Fruit fly (Drosophila melanogaster): ENCODE results near the gene CG9917.

CG9917 gene

DNA sequence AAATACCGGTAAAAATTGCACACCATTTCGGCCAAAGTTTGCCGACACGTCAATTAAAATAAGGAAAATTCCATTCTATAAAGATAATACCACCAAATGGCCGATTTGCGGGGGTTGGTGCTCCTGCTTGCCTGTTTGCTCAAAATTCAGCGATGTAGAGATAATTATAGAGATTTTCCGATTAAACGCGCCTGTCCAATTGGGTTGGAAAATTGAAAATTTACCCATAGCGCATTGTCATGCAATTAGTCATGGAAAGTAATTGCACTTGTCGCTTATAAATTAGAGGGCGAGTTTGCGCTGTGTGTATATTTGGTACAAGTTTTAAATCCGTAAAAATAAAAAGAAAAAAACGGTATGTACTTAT, 3.5 kb downstream of the CG9917 start:
- TF ChIP-seq CG13296 (GFP tag; optimal IDR thresholded peaks at IDR 0.05) (no peak), insv (GFP tag; optimal IDR thresholded peaks at IDR 0.05) (peak in 1 of 2 experiments; percentile 73), CG6683 (GFP tag; optimal IDR thresholded peaks at IDR 0.05) (no peak), Hand (GFP tag; optimal IDR thresholded peaks at IDR 0.05) (no peak), dati (GFP tag; IDR thresholded peaks at IDR 0.05) (no peak), Hmx (GFP tag; optimal IDR thresholded peaks at IDR 0.05) (no peak), Sox100B (GFP tag; optimal IDR thresholded peaks at IDR 0.05) (no peak), CTCF (GFP tag; optimal IDR thresholded peaks at IDR 0.05) (no peak), nmo (GFP tag; optimal IDR thresholded peaks at IDR 0.05) (peak; percentile 7), Dip3 (GFP tag; optimal IDR thresholded peaks at IDR 0.05) (no peak), pita (GFP tag; optimal IDR thresholded peaks at IDR 0.05) (no peak), aop (GFP tag; IDR thresholded peaks at IDR 0.05) (no peak), CG15479 (GFP tag; optimal IDR thresholded peaks at IDR 0.05) (peak; percentile 30), Elba2 (GFP tag; optimal IDR thresholded peaks at IDR 0.05) (peak; percentile 55), maf-S (GFP tag; optimal IDR thresholded peaks at IDR 0.05) (no peak), grn (GFP tag; optimal IDR thresholded peaks at IDR 0.05) (peak; percentile 64), CG2889 (GFP tag; IDR thresholded peaks at IDR 0.05) (no peak), nerfin-1 (tag; optimal IDR thresholded peaks at IDR 0.05) (peak; percentile 56), CG5245 (GFP tag; optimal IDR thresholded peaks at IDR 0.05) (no peak), CG13424 (tag; optimal IDR thresholded peaks at IDR 0.05) (no peak)

DNA sequence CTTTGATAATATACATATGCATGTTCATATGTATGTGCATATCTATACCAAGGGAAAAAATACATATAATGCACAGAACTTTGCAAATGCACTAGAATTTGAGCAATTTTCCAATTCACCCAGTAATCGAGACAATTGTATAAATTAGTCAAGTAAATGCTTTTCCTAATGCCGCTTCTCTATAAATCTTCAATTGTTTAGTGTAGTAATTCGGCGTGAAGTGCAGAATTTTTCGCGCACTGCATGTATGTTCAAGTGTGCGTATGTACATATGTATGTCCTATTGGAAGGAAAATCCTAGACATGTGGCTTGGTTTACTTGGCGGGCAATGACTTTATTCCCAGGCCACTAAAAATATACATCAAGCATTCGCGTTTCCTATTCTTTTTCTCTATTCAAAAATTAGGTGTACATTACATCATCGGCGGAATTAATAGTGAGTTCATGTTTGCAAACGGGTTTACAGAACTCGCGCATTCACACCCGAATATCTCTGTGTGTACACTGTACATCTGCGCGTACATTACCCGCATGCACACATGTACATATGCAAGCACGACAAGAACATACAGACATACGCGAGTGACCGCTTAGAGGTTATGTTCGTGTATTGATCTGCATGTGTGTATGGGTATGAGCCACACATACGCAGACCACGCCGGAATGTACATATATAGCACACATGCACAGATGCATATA, 4.0 kb downstream of the CG9917 start:
- no peak for TF ChIP-seq CG17568 (GFP tag; optimal IDR thresholded peaks at IDR 0.05)
- TF ChIP-seq Dbx (GFP tag; IDR thresholded peaks at IDR 0.05) = peak; percentile 21; the same call in 1 of the 3 replicates
- peak; percentile 6 for TF ChIP-seq CG12769 (tag; optimal IDR thresholded peaks at IDR 0.05)
- TF ChIP-seq Dip2 (GFP tag; IDR thresholded peaks at IDR 0.05) = no peak
- TF ChIP-seq tna (GFP tag; IDR thresholded peaks at IDR 0.05; ENCODE audit: partially characterized antibody) = no peak
- TF ChIP-seq en (GFP tag; optimal IDR thresholded peaks at IDR 0.05) = no peak
- no peak for TF ChIP-seq emc (GFP tag; optimal IDR thresholded peaks at IDR 0.05)
- peak; percentile 9 for TF ChIP-seq CG8924 (tag; optimal IDR thresholded peaks at IDR 0.05)
- no peak for TF ChIP-seq Kr (GFP tag; optimal IDR thresholded peaks at IDR 0.05)
- TF ChIP-seq CG34376 (GFP tag; optimal IDR thresholded peaks at IDR 0.05) = peak; percentile 66
- no peak for TF ChIP-seq tll (GFP tag; optimal IDR thresholded peaks at IDR 0.05)
- no peak for TF ChIP-seq vfl (GFP tag; optimal IDR thresholded peaks at IDR 0.05)
- no peak for TF ChIP-seq NfI (GFP tag; optimal IDR thresholded peaks at IDR 0.05)
- TF ChIP-seq da (GFP tag; optimal IDR thresholded peaks at IDR 0.05) = no peak
- TF ChIP-seq Tbp (GFP tag; optimal IDR thresholded peaks at IDR 0.05) = no peak
- no peak for TF ChIP-seq oc (tag; optimal IDR thresholded peaks at IDR 0.05)
- peak; percentile 34 for TF ChIP-seq HmgZ (tag; optimal IDR thresholded peaks at IDR 0.05)
- TF ChIP-seq CG4854 (GFP tag; optimal IDR thresholded peaks at IDR 0.05) = no peak
- no peak for TF ChIP-seq CG17829 (tag; optimal IDR thresholded peaks at IDR 0.05)
- TF ChIP-seq CG1832 (GFP tag; optimal IDR thresholded peaks at IDR 0.05) = no peak
- TF ChIP-seq H2.0 (GFP tag; IDR thresholded peaks at IDR 0.05) = no peak
- no peak for TF ChIP-seq unpg (GFP tag; optimal IDR thresholded peaks at IDR 0.05)
- TF ChIP-seq yki (optimal IDR thresholded peaks at IDR 0.05) = no peak
- TF ChIP-seq CG7745 (tag; optimal IDR thresholded peaks at IDR 0.05) = no peak
- no peak for TF ChIP-seq CG2712 (tag; optimal IDR thresholded peaks at IDR 0.05)
- TF ChIP-seq Awh (GFP tag; IDR thresholded peaks at IDR 0.05) = no peak
- no peak for TF ChIP-seq CG32772 (GFP tag; IDR thresholded peaks at IDR 0.05)
- TF ChIP-seq E2f1 (GFP tag; IDR thresholded peaks at IDR 0.05) = no peak
- TF ChIP-seq dmrt99B (tag; optimal IDR thresholded peaks at IDR 0.05) = no peak
- no peak for TF ChIP-seq dpn (GFP tag; optimal IDR thresholded peaks at IDR 0.05)
- no peak for TF ChIP-seq hbn (GFP tag; IDR thresholded peaks at IDR 0.05; ENCODE audit: partially characterized antibody)
